Worm (Caenorhabditis elegans): Measurements from ENCODE around the gene srbc-42.
"Not testable (repeated sequence)": the region's sequence is repeated elsewhere in the genome, so short reads cannot be mapped to it uniquely, and the experiment has no call there.

srbc-42 gene

ce11 chrV:2149432-2149831, 41.6 kb downstream of the srbc-42 start, which contains the start of gene C45H4.21:
Gene C45H4.21 (minus strand): TSS chrV:2149532.
- TF ChIP-seq lin-39 (tag; optimal IDR thresholded peaks at IDR 0.05) (no peak), efl-1 (optimal IDR thresholded peaks at IDR 0.05) (no peak), efl-1 (GFP tag; optimal IDR thresholded peaks at IDR 0.05 in 1 of 2) (peak in 1 of 2 experiments; percentile 39)

DNA sequence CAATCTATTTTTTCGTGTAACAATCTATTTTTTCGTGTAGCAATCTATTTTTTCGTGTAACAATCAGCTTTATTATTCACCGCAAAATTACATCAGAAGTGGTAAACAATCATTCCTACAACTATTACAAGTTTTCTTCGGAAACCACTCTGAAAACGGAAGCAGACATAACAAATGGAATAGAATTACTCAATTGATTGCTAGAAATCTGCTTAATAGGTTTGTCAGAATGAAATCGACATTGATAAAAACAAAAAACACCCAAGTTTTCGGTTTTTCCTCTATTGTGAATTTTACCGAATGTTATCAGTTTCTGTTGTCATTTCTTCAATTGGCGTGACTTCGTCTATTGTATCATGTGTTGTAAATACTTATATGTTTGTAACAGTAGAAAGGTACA, 44.2 kb downstream of the srbc-42 start, which contains the start of gene srbc-20:
TSS of gene srbc-20 (plus strand) at position 301 of the 400 bp plus-strand sequence.
- TF ChIP-seq efl-1 (optimal IDR thresholded peaks at IDR 0.05) (no peak), efl-1 (GFP tag; optimal IDR thresholded peaks at IDR 0.05 in 1 of 2) (no peak), elt-3 (tag; optimal IDR thresholded peaks at IDR 0.05) (peak in 1 of 6 experiments; percentile 3), C34B4.2 (tag; optimal IDR thresholded peaks at IDR 0.05) (no peak)

- TF ChIP-seq efl-1 (optimal IDR thresholded peaks at IDR 0.05) (no peak), efl-1 (GFP tag; optimal IDR thresholded peaks at IDR 0.05 in 1 of 2) (peak in 1 of 2 experiments; percentile 28), sup-37 (GFP tag; optimal IDR thresholded peaks at IDR 0.05) (no peak), unc-62 (GFP tag; optimal IDR thresholded peaks at IDR 0.05) (no peak)
These were observed 45.0 kb downstream of the srbc-42 start, which contains the start of gene str-52 for ce11 chrV:2146044-2146443. Gene str-52 (minus strand): TSS chrV:2146144.

- TF ChIP-seq hpl-2 (GFP tag; optimal IDR thresholded peaks at IDR 0.05); nhr-84 (tag; optimal IDR thresholded peaks at IDR 0.05); elt-2 (tag; optimal IDR thresholded peaks at IDR 0.05): not testable (repeated sequence)
These were observed 46.6 kb downstream of the srbc-42 start, which contains the start of gene F22F7.12 for ce11 chrV:2144408-2144807. Gene F22F7.12 (minus strand): TSS chrV:2144508.

- no peak for TF ChIP-seq dsc-1 (tag; optimal IDR thresholded peaks at IDR 0.05)
- TF ChIP-seq tlp-1 (tag; optimal IDR thresholded peaks at IDR 0.05): no peak
- TF ChIP-seq pqm-1 (tag; optimal IDR thresholded peaks at IDR 0.05): no peak
- no peak for TF ChIP-seq fkh-4 (tag; optimal IDR thresholded peaks at IDR 0.05; ENCODE audit: borderline replicate concordance)
- no peak for TF ChIP-seq nhr-28 (tag; optimal IDR thresholded peaks at IDR 0.05)
- no peak for TF ChIP-seq ces-1 (GFP tag; optimal IDR thresholded peaks at IDR 0.05)
- TF ChIP-seq hpl-2 (GFP tag; optimal IDR thresholded peaks at IDR 0.05): no peak
- TF ChIP-seq efl-3 (GFP tag; optimal IDR thresholded peaks at IDR 0.05): no peak
- TF ChIP-seq egl-27 (tag; optimal IDR thresholded peaks at IDR 0.05): no peak
- no peak for TF ChIP-seq dpl-1 (GFP tag; optimal IDR thresholded peaks at IDR 0.05)
- TF ChIP-seq ceh-90 (tag; optimal IDR thresholded peaks at IDR 0.05): no peak
- TF ChIP-seq ama-1 (optimal IDR thresholded peaks at IDR 0.05): no peak
- no peak for TF ChIP-seq rnt-1 (tag; optimal IDR thresholded peaks at IDR 0.05)
- no peak for TF ChIP-seq nhr-90 (tag; optimal IDR thresholded peaks at IDR 0.05; ENCODE audit: poor library complexity)
These were observed 51.1 kb downstream of the srbc-42 start, which contains the start of gene F22F7.7 for ce11 chrV:2139918-2140317. Gene F22F7.7 (minus strand): TSS chrV:2140042.

Data from whole organism, L1 larva.